Worm (Caenorhabditis elegans) whole organism, L1 larva: ENCODE data around the gene tbx-11.
"Not testable (repeated sequence)": the region's sequence is repeated elsewhere in the genome, so short reads cannot be mapped to it uniquely, and the experiment has no call there.

Experiments used
- F16B12.6 ChIP-seq: fragments of 150-350 bp; optimal IDR thresholded peaks from 2 replicates; lab custom pipeline; 2014; ENCODE audit warnings: missing biosample characterization, missing genetic modification characterization
- aha-1 ChIP-seq: fragments of 150-350 bp; optimal IDR thresholded peaks from 2 replicates; lab custom pipeline; 2014; ENCODE audit warnings: missing biosample characterization, missing genetic modification characterization
- aly-2 ChIP-seq: fragments of 150-350 bp; optimal IDR thresholded peaks from 2 replicates; lab custom pipeline; 2014; ENCODE audit warnings: missing biosample characterization, missing genetic modification characterization
- ceh-63 ChIP-seq: fragments of 200-800 bp; sonication (Bioruptor generic); optimal IDR thresholded peaks from 2 replicates; lab custom pipeline; 2018; ENCODE audit warnings: mild to moderate bottlenecking, missing genetic modification characterization, missing compliant biosample characterization
- ceh-8 ChIP-seq: fragments of 200-800 bp; sonication (Bioruptor generic); optimal IDR thresholded peaks from 2 replicates; lab custom pipeline; 2018; ENCODE audit warnings: mild to moderate bottlenecking, missing genetic modification characterization, moderate library complexity, missing compliant biosample characterization
- ceh-82 ChIP-seq, 3 experiments: fragments of 150-350 bp in 1 of 3; sonication (generic microtip) in 2 of 3; optimal IDR thresholded peaks; 2 replicates each; lab custom pipeline; 2014 to 2017; ENCODE audit warnings: missing biosample characterization in 3 of 3, missing genetic modification characterization in 3 of 3
- ceh-88 ChIP-seq: fragments of 200-800 bp; sonication (Bioruptor generic); IDR thresholded peaks from 2 replicates; pipeline ENCODE4 v1.3.6; 2022; ENCODE audit warnings: missing genetic modification characterization, missing compliant biosample characterization
- dsc-1 ChIP-seq: sonication (generic microtip); optimal IDR thresholded peaks from 2 replicates; lab custom pipeline; 2016; ENCODE audit warnings: mild to moderate bottlenecking, missing genetic modification characterization, missing compliant biosample characterization
- efl-1 ChIP-seq, 4 experiments: fragments of 150-350 bp; optimal IDR thresholded peaks in 3 of 4; peaks in 1 of 4; 1 replicate in 1 of 4; 2 replicates in 3 of 4; lab custom pipeline; 2014; ENCODE audit warnings: missing biosample characterization in 2 of 4, missing genetic modification characterization in 2 of 4, missing genetic modification reagents in 2 of 4
- efl-3 ChIP-seq: fragments of 200-800 bp; sonication (Bioruptor generic); optimal IDR thresholded peaks from 2 replicates; lab custom pipeline; 2018; ENCODE audit warnings: mild to moderate bottlenecking, missing genetic modification characterization, missing compliant biosample characterization
- elt-2 ChIP-seq: sonication (generic microtip); optimal IDR thresholded peaks from 2 replicates; lab custom pipeline; 2016; ENCODE audit warnings: missing genetic modification characterization, mild to moderate bottlenecking, inconsistent platforms, missing compliant biosample characterization, missing genetic modification reagents
- ets-5 ChIP-seq: fragments of 200-800 bp; sonication (Bioruptor generic); IDR thresholded peaks from 2 replicates; pipeline ENCODE4 v1.3.6; 2022; ENCODE audit warnings: missing genetic modification characterization, missing compliant biosample characterization
- fkh-8 ChIP-seq: sonication (generic microtip); optimal IDR thresholded peaks from 2 replicates; lab custom pipeline; 2016; ENCODE audit warnings: mild to moderate bottlenecking, missing genetic modification characterization, missing compliant biosample characterization
- hlh-17 ChIP-seq: fragments of 200-800 bp; sonication (Bioruptor generic); optimal IDR thresholded peaks from 2 replicates; lab custom pipeline; 2018; ENCODE audit warnings: missing genetic modification characterization, mild to moderate bottlenecking, missing compliant biosample characterization, moderate library complexity, borderline replicate concordance
- hpl-2 ChIP-seq: fragments of 150-350 bp; optimal IDR thresholded peaks from 2 replicates; lab custom pipeline; 2014; ENCODE audit warnings: missing biosample characterization, missing genetic modification reagents, missing genetic modification characterization
- isw-1 ChIP-seq: fragments of 200-800 bp; sonication (Bioruptor generic); IDR thresholded peaks from 2 replicates; pipeline ENCODE4 v1.3.6; 2022; ENCODE audit warnings: missing genetic modification characterization, missing compliant biosample characterization
- lin-14 ChIP-seq: fragments of 200-800 bp; sonication (Bioruptor generic); optimal IDR thresholded peaks from 2 replicates; lab custom pipeline; 2018; ENCODE audit warnings: mild to moderate bottlenecking, missing genetic modification characterization, moderate library complexity, missing compliant biosample characterization
- lir-3 ChIP-seq: sonication (generic microtip); optimal IDR thresholded peaks from 2 replicates; lab custom pipeline; 2016; ENCODE audit warnings: mild to moderate bottlenecking, missing genetic modification characterization, moderate library complexity, missing compliant biosample characterization; ENCODE audit not compliant: poor library complexity
- lsy-2 ChIP-seq, 2 experiments: fragments of 150-350 bp; optimal IDR thresholded peaks; 2 replicates each; lab custom pipeline; 2014; ENCODE audit warnings: missing biosample characterization in 2 of 2, missing genetic modification characterization in 2 of 2
- mdl-1 ChIP-seq, 2 experiments: fragments of 150-350 bp; optimal IDR thresholded peaks; 2 replicates each; lab custom pipeline; 2014 to 2017; ENCODE audit warnings: missing biosample characterization in 2 of 2, missing genetic modification characterization in 2 of 2, inconsistent platforms in 1 of 2
- nhr-12 ChIP-seq: sonication (generic microtip); optimal IDR thresholded peaks from 2 replicates; lab custom pipeline; 2017; ENCODE audit warnings: missing biosample characterization, missing genetic modification characterization
- nhr-19 ChIP-seq: fragments of 200-800 bp; sonication (Bioruptor generic); conservative IDR thresholded peaks from 2 replicates; pipeline ENCODE4 v1.3.6; 2022; ENCODE audit warnings: missing genetic modification characterization, missing compliant biosample characterization
- nhr-20 ChIP-seq: sonication (generic microtip); optimal IDR thresholded peaks from 2 replicates; lab custom pipeline; 2016; ENCODE audit warnings: mild to moderate bottlenecking, missing genetic modification characterization, missing compliant biosample characterization
- nhr-237 ChIP-seq: fragments of 150-350 bp; optimal IDR thresholded peaks from 2 replicates; lab custom pipeline; 2014; ENCODE audit warnings: missing biosample characterization, missing genetic modification characterization
- nhr-47 ChIP-seq: sonication (generic microtip); optimal IDR thresholded peaks from 2 replicates; lab custom pipeline; 2016; ENCODE audit warnings: mild to moderate bottlenecking, missing genetic modification characterization, moderate library complexity, missing compliant biosample characterization
- nhr-71 ChIP-seq: sonication (generic microtip); optimal IDR thresholded peaks from 2 replicates; lab custom pipeline; 2016; ENCODE audit warnings: mild to moderate bottlenecking, missing genetic modification characterization, moderate library complexity, missing compliant biosample characterization
- nhr-76 ChIP-seq: sonication (generic microtip); optimal IDR thresholded peaks from 2 replicates; lab custom pipeline; 2017; ENCODE audit warnings: missing biosample characterization, missing genetic modification characterization
- nhr-90 ChIP-seq: sonication (generic microtip); optimal IDR thresholded peaks from 2 replicates; lab custom pipeline; 2016; ENCODE audit warnings: mild to moderate bottlenecking, missing genetic modification characterization, missing compliant biosample characterization; ENCODE audit not compliant: poor library complexity
- rnt-1 ChIP-seq: sonication (generic microtip); optimal IDR thresholded peaks from 2 replicates; lab custom pipeline; 2016; ENCODE audit warnings: mild to moderate bottlenecking, missing genetic modification characterization, moderate library complexity, missing compliant biosample characterization
- skn-1 ChIP-seq: fragments of 150-350 bp; optimal IDR thresholded peaks from 2 replicates; lab custom pipeline; 2014; ENCODE audit warnings: missing biosample characterization, missing genetic modification characterization
- snpc-4 ChIP-seq: fragments of 150-350 bp; optimal IDR thresholded peaks from 2 replicates; lab custom pipeline; 2014; ENCODE audit warnings: missing biosample characterization, missing genetic modification characterization
- snu-23 ChIP-seq: sonication (generic microtip); optimal IDR thresholded peaks from 2 replicates; lab custom pipeline; 2016; ENCODE audit warnings: missing genetic modification characterization, missing compliant biosample characterization
- sptf-1 ChIP-seq: fragments of 150-350 bp; optimal IDR thresholded peaks from 2 replicates; lab custom pipeline; 2014; ENCODE audit warnings: missing biosample characterization, missing genetic modification characterization
- sup-37 ChIP-seq: fragments of 200-800 bp; sonication (Bioruptor generic); optimal IDR thresholded peaks from 2 replicates; lab custom pipeline; 2018; ENCODE audit warnings: mild to moderate bottlenecking, missing genetic modification characterization, missing compliant biosample characterization
- tlp-1 ChIP-seq: fragments of 150-350 bp; optimal IDR thresholded peaks from 2 replicates; lab custom pipeline; 2014; ENCODE audit warnings: missing biosample characterization, missing genetic modification characterization
- unc-130 ChIP-seq: fragments of 150-350 bp; optimal IDR thresholded peaks from 2 replicates; lab custom pipeline; 2017; ENCODE audit warnings: missing biosample characterization, missing genetic modification characterization, inconsistent platforms
- unc-86 ChIP-seq: sonication (generic microtip); optimal IDR thresholded peaks from 2 replicates; lab custom pipeline; 2016; ENCODE audit warnings: missing genetic modification characterization, missing compliant biosample characterization
- unc-98 ChIP-seq: fragments of 200-800 bp; sonication (Bioruptor generic); IDR thresholded peaks from 2 replicates; pipeline ENCODE4 v1.3.6; 2022; ENCODE audit warnings: missing genetic modification characterization, missing compliant biosample characterization
- xbp-1 ChIP-seq: sonication (generic microtip); optimal IDR thresholded peaks from 2 replicates; lab custom pipeline; 2016; ENCODE audit warnings: missing genetic modification characterization, missing compliant biosample characterization
- zip-4 ChIP-seq: fragments of 200-800 bp; sonication (Bioruptor generic); optimal IDR thresholded peaks from 2 replicates; lab custom pipeline; 2018; ENCODE audit warnings: mild to moderate bottlenecking, missing genetic modification characterization, moderate library complexity, missing compliant biosample characterization
- ztf-11 ChIP-seq, 2 experiments: sonication (generic microtip); optimal IDR thresholded peaks; 2 replicates each; lab custom pipeline; 2016 to 2017; ENCODE audit warnings: missing genetic modification characterization in 2 of 2, missing biosample characterization in 1 of 2, missing compliant biosample characterization in 1 of 2

tbx-11 gene

ce11 chrIII:6019512-6020209, 27.1 kb downstream of the tbx-11 start, which contains the start of the genes npp-10 and cyk-3 (continued):
- TF ChIP-seq unc-130 (tag; lab: Kevin White, UChicago) (peak; percentile 9), lsy-2 (tag; optimal IDR thresholded peaks at IDR 0.05; lab: Kevin White, UChicago) (peak in 1 of 2 experiments; percentile 78), ceh-82 (tag; optimal IDR thresholded peaks at IDR 0.05; lab: Kevin White, UChicago) (peak in 1 of 3 experiments; percentile 42), isw-1 (GFP tag; lab: Robert Waterston, UW) (peak; percentile 24; the same call in 1 of the 2 replicates)

ce11 chrIII:6013027-6013426, 33.8 kb downstream of the tbx-11 start:
- TF ChIP-seq nhr-19 (GFP tag; lab: Robert Waterston, UW) (peak; percentile 33; the same call in 1 of the 2 replicates), nhr-47 (tag; lab: Kevin White, UChicago) (peak; percentile 46), rnt-1 (tag; lab: Kevin White, UChicago) (peak; percentile 41), dsc-1 (tag; lab: Kevin White, UChicago) (peak; percentile 1), nhr-71 (tag; lab: Kevin White, UChicago) (peak; percentile 41), snu-23 (GFP tag; lab: Kevin White, UChicago) (peak; percentile 7), xbp-1 (peak; percentile 2), ztf-11 (tag; optimal IDR thresholded peaks at IDR 0.05; lab: Kevin White, UChicago) (peak in 1 of 2 experiments; percentile 20), efl-1 (optimal IDR thresholded peaks at IDR 0.05; lab: Kevin White, UChicago) (peak in 1 of 2 experiments; percentile 27), unc-86 (tag; lab: Kevin White, UChicago) (peak; percentile 24)
- not testable (repeated sequence) for TF ChIP-seq efl-1 (GFP tag; optimal IDR thresholded peaks at IDR 0.05 in 1 of 2; lab: Kevin White, UChicago)
- TF ChIP-seq, all 84 proteins: peak for 10; not testable (repeated sequence) for 74

ce11 chrIII:6011310-6011709, 35.5 kb downstream of the tbx-11 start:
- no peak for TF ChIP-seq zip-4 (GFP tag; lab: Kevin White, UChicago)

- peak; percentile 64 for TF ChIP-seq nhr-20 (tag; lab: Kevin White, UChicago)
- no peak for TF ChIP-seq aha-1
- TF ChIP-seq nhr-71 (tag; lab: Kevin White, UChicago), result peak; percentile 77
- TF ChIP-seq sup-37 (GFP tag; lab: Kevin White, UChicago), result no peak
- TF ChIP-seq lir-3 (tag; lab: Kevin White, UChicago), result no peak
- no peak for TF ChIP-seq hlh-17
- TF ChIP-seq skn-1 (tag; lab: Kevin White, UChicago), result no peak
- no peak for TF ChIP-seq nhr-76
- no peak for TF ChIP-seq sptf-1 (tag; lab: Kevin White, UChicago)
- TF ChIP-seq aly-2 (tag; lab: Kevin White, UChicago), result no peak
- no peak for TF ChIP-seq nhr-12 (tag; lab: Kevin White, UChicago)
- TF ChIP-seq snu-23 (GFP tag; lab: Kevin White, UChicago), result peak; percentile 68
- TF ChIP-seq unc-98 (GFP tag; lab: Robert Waterston, UW), result no peak
- peak; percentile 60 for TF ChIP-seq xbp-1
- no peak for TF ChIP-seq ceh-88
- peak; percentile 45 for TF ChIP-seq unc-86 (tag; lab: Kevin White, UChicago)
- peak; percentile 76 for TF ChIP-seq F16B12.6
- TF ChIP-seq hpl-2 (GFP tag; lab: Kevin White, UChicago), result no peak
- TF ChIP-seq nhr-237 (tag; lab: Kevin White, UChicago), result no peak
- TF ChIP-seq rnt-1 (tag; lab: Kevin White, UChicago), result no peak
- TF ChIP-seq tlp-1, result no peak
- peak; percentile 54 for TF ChIP-seq lin-14
- TF ChIP-seq fkh-8 (tag; lab: Kevin White, UChicago), result no peak
- TF ChIP-seq snpc-4 (tag; lab: Kevin White, UChicago), result peak; percentile 31
- no peak for TF ChIP-seq ets-5 (GFP tag; lab: Robert Waterston, UW)
- peak; percentile 43 for TF ChIP-seq nhr-90 (tag; lab: Kevin White, UChicago)
- TF ChIP-seq efl-3 (GFP tag; lab: Kevin White, UChicago), result no peak
- TF ChIP-seq efl-1 (optimal IDR thresholded peaks at IDR 0.05; lab: Kevin White, UChicago), result peak; percentile 58 to 84
- TF ChIP-seq efl-1 (GFP tag; optimal IDR thresholded peaks at IDR 0.05 in 1 of 2; lab: Kevin White, UChicago), result peak; percentile 87 to 98
- TF ChIP-seq elt-2 (tag; lab: Kevin White, UChicago), result no peak
- TF ChIP-seq mdl-1 (tag; optimal IDR thresholded peaks at IDR 0.05; lab: Kevin White, UChicago), result peak in 1 of 2 experiments; percentile 25
- TF ChIP-seq ceh-82 (tag; optimal IDR thresholded peaks at IDR 0.05; lab: Kevin White, UChicago), result no peak
- TF ChIP-seq ceh-8 (GFP tag; lab: Kevin White, UChicago), result no peak
- no peak for TF ChIP-seq ceh-63 (GFP tag; lab: Kevin White, UChicago)
Measured at ce11 chrIII:6008989-6009610, 37.7 kb downstream of the tbx-11 start, which contains the start of the genes gcna-1 and eftu-2. Gene gcna-1 (minus strand): TSS chrIII:6009084. Gene eftu-2 (plus strand): TSS chrIII:6009560.
